Fruit fly (Drosophila melanogaster) whole organism, adult: ENCODE measurements around the gene CheB38a.
A peak's percentile ranks its signal among the peaks of the same experiment; 100 is the strongest.

Experiments
- CG11617 ChIP-seq: fragments of 200-800 bp; sonication (Bioruptor generic); optimal IDR thresholded peaks from 2 replicates; lab custom pipeline; 2017; ENCODE audit warnings: mild to moderate bottlenecking, missing biosample characterization, missing genetic modification reagents, missing genetic modification characterization
- CG12768 ChIP-seq: fragments of 200-800 bp; sonication (Bioruptor generic); optimal IDR thresholded peaks from 2 replicates; lab custom pipeline; 2017; ENCODE audit warnings: missing biosample characterization, missing genetic modification characterization, mild to moderate bottlenecking, moderate library complexity, missing genetic modification reagents
- CG14711 ChIP-seq: fragments of 200-800 bp; sonication (Bioruptor generic); optimal IDR thresholded peaks from 2 replicates; lab custom pipeline; 2018; ENCODE audit warnings: missing biosample characterization, mild to moderate bottlenecking, missing genetic modification characterization, moderate library complexity
- CG1620 ChIP-seq: fragments of 200-800 bp; sonication (Bioruptor generic); optimal IDR thresholded peaks from 2 replicates; lab custom pipeline; 2016; ENCODE audit warnings: missing biosample characterization, missing genetic modification characterization
- CG33017 ChIP-seq: fragments of 200-800 bp; sonication (Bioruptor generic); optimal IDR thresholded peaks from 2 replicates; lab custom pipeline; 2018; ENCODE audit warnings: missing biosample characterization, mild to moderate bottlenecking, missing genetic modification characterization, moderate library complexity
- CG5204 ChIP-seq: fragments of 200-800 bp; sonication (Bioruptor generic); optimal IDR thresholded peaks from 2 replicates; lab custom pipeline; 2016; ENCODE audit warnings: missing biosample characterization, missing genetic modification characterization
- CG7045 ChIP-seq: fragments of 200-800 bp; sonication (Bioruptor generic); optimal IDR thresholded peaks from 2 replicates; lab custom pipeline; 2017; ENCODE audit warnings: missing biosample characterization, mild to moderate bottlenecking, missing genetic modification characterization
- CG7101 ChIP-seq: fragments of 200-800 bp; sonication (Bioruptor generic); optimal IDR thresholded peaks from 2 replicates; lab custom pipeline; 2018; ENCODE audit warnings: missing biosample characterization, mild to moderate bottlenecking, missing genetic modification characterization, moderate library complexity
- Clk ChIP-seq: fragments of 200-800 bp; sonication (Bioruptor generic); optimal IDR thresholded peaks from 2 replicates; lab custom pipeline; 2017; ENCODE audit warnings: missing biosample characterization, missing genetic modification characterization
- Crg-1 ChIP-seq: fragments of 200-800 bp; sonication (Bioruptor generic); optimal IDR thresholded peaks from 2 replicates; lab custom pipeline; 2016; ENCODE audit warnings: missing biosample characterization, missing genetic modification characterization
- Hr96 ChIP-seq: fragments of 200-800 bp; sonication (Bioruptor generic); optimal IDR thresholded peaks from 2 replicates; lab custom pipeline; 2016; ENCODE audit warnings: missing biosample characterization, missing genetic modification characterization
- Mnt ChIP-seq: fragments of 200-800 bp; sonication (Bioruptor generic); optimal IDR thresholded peaks from 2 replicates; lab custom pipeline; 2016; ENCODE audit warnings: missing biosample characterization, mild to moderate bottlenecking, missing genetic modification characterization
- bab1 ChIP-seq: fragments of 200-800 bp; sonication (Bioruptor generic); optimal IDR thresholded peaks from 3 replicates; lab custom pipeline; 2019; ENCODE audit warnings: missing biosample characterization, mild to moderate bottlenecking, missing genetic modification characterization, moderate library complexity
- cic ChIP-seq: fragments of 200-800 bp; sonication (Bioruptor generic); optimal IDR thresholded peaks from 2 replicates; lab custom pipeline; 2017; ENCODE audit warnings: missing biosample characterization, mild to moderate bottlenecking, missing genetic modification characterization, moderate library complexity
- cnc ChIP-seq, 2 experiments: fragments of >200 bp; optimal IDR thresholded peaks; 2 replicates each; lab custom pipeline; 2017
- kay ChIP-seq: fragments of 200-800 bp; sonication (Bioruptor generic); peaks from one replicate; lab custom pipeline; 2016; ENCODE audit warnings: missing biosample characterization, missing genetic modification characterization, borderline replicate concordance
- ovo ChIP-seq: fragments of 200-800 bp; sonication (Bioruptor generic); optimal IDR thresholded peaks from 2 replicates; lab custom pipeline; 2016; ENCODE audit warnings: missing biosample characterization, missing genetic modification characterization
- pad ChIP-seq: fragments of 200-800 bp; sonication (Bioruptor generic); optimal IDR thresholded peaks from 3 replicates; lab custom pipeline; 2017; ENCODE audit warnings: missing biosample characterization, missing genetic modification characterization, mild to moderate bottlenecking, moderate library complexity, missing genetic modification reagents
- tj ChIP-seq: fragments of 200-800 bp; sonication (Bioruptor generic); optimal IDR thresholded peaks from 3 replicates; lab custom pipeline; 2017; ENCODE audit warnings: missing biosample characterization, mild to moderate bottlenecking, missing genetic modification characterization, moderate library complexity
- toe ChIP-seq: fragments of 200-800 bp; sonication (Bioruptor generic); optimal IDR thresholded peaks from 2 replicates; lab custom pipeline; 2016; ENCODE audit warnings: missing biosample characterization, missing genetic modification characterization

CheB38a gene

DNA sequence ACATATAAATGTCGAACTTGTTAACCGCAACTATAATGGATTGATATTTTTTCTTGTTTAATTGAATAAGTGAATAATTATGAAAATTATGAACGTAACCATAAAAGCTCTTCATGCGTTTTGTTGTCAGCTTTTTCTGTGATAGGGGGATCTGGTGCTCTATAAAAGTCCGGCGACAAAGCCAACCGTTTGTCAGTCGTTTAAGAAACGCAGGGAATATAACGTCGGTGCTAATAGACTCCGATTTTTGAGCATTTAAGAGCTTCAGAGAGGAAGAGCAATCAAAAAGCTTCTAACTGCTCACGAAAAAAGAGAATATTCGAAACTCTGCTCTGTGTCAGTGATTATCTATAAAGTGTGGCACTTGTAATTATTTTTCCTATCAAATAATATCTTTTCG is 12.7 kb upstream of the CheB38a start, which contains the start of gene CG31674:
TSS of gene CG31674 (plus strand) at position 203 of the 400 bp plus-strand sequence.
- TF ChIP-seq CG33017 (tag; lab: Kevin White, UChicago) (peak; percentile 25), cic (GFP tag; lab: Kevin White, UChicago) (peak; percentile 55), CG12768 (GFP tag; lab: Kevin White, UChicago) (no peak), CG1620 (peak; percentile 4), bab1 (GFP tag; lab: Kevin White, UChicago) (peak; percentile 72), Mnt (peak; percentile 35), cnc (optimal IDR thresholded peaks at IDR 0.05; lab: Kevin White, UChicago) (no peak), tj (peak; percentile 1)

DNA sequence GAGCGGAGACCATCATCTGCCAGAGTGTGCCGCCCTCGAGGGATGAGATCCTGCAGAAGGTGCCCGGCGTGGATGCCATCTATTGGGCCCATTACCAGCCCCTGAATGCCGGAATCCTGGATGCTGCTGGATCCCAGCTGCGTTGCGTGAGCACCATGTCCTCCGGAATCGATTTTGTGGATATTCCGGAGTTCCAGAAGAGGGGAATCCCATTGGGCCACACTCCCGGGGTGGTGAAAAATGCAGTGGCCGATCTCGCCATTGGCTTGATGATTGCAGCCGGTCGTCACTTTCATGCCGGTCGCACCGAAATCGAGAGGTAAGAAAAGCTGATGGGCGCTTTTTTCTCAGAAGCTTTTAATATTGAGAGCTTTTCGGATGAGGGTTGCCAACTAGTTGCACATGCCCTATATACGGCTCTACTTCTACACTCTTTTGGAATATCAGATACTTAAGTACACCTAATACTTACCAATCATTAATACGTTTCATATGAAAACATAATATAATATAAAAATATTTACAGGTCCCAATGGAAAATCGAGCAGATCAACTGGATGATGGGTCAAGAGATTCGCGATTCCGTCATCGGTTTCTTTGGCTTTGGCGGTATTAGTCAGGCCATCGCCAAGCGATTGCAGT is 11.5 kb upstream of the CheB38a start:
- TF ChIP-seq tj (peak; percentile 45), Clk (GFP tag; lab: Kevin White, UChicago) (no peak), CG33017 (tag; lab: Kevin White, UChicago) (peak; percentile 16), Mnt (peak; percentile 7), ovo (peak; percentile 9), CG7101 (tag; lab: Kevin White, UChicago) (peak; percentile 22), cic (GFP tag; lab: Kevin White, UChicago) (peak; percentile 24), CG14711 (peak; percentile 93), CG7045 (GFP tag; lab: Kevin White, UChicago) (no peak), bab1 (GFP tag; lab: Kevin White, UChicago) (peak; percentile 0), CG11617 (peak; percentile 21), pad (GFP tag; lab: Kevin White, UChicago) (peak; percentile 0), CG1620 (no peak)

DNA sequence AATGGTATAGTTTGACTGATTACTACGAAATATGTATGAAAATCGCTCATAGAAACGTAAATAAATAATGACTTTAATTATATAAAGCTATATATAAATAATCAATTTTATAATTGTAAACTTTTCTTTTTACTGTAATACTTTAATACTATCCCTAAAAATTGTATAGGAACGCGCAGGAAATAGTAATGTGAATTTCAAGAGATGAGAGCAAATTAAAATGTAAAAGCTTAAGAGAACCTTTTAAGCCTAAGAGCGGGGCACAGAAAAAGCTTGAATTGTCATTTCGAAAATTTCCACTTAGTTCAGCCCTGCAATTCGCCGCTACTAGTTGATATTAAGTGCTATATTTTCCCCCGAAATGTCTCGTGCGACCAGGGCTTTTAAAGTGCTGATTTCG is 11.0 kb upstream of the CheB38a start, which contains the start of gene CG31673:
TSS of gene CG31673 (plus strand) at position 301 of the 400 bp plus-strand sequence.
- TF ChIP-seq tj (no peak), CG14711 (no peak), CG7101 (tag; lab: Kevin White, UChicago) (no peak), pad (GFP tag; lab: Kevin White, UChicago) (no peak), Crg-1 (GFP tag; lab: Kevin White, UChicago) (no peak), toe (GFP tag; lab: Kevin White, UChicago) (no peak), cic (GFP tag; lab: Kevin White, UChicago) (no peak), Clk (GFP tag; lab: Kevin White, UChicago) (no peak), CG33017 (tag; lab: Kevin White, UChicago) (no peak), CG5204 (no peak), Hr96 (GFP tag; lab: Kevin White, UChicago) (no peak), bab1 (GFP tag; lab: Kevin White, UChicago) (no peak), Mnt (no peak)

DNA sequence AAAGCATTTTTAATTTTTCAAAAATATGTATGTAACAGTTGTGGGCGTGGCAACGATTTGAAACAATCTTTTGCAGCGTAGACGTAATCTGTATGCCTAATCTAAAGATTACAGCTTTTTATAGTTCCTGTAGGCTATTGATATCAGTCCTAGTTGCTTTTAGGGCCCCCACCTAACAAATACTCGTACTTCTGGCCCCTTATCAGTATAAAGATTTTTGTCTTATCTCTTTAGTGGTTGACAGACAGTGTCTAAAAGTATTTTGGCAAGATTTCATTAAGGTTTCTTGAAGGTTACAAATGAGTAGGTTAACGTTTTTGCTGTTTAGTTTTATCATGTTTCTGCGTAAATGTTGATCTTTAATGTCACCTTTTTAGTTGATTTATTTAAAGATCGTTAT is 10.4 kb upstream of the CheB38a start:
- TF ChIP-seq CG11617 (no peak), cic (GFP tag; lab: Kevin White, UChicago) (peak; percentile 55)

DNA sequence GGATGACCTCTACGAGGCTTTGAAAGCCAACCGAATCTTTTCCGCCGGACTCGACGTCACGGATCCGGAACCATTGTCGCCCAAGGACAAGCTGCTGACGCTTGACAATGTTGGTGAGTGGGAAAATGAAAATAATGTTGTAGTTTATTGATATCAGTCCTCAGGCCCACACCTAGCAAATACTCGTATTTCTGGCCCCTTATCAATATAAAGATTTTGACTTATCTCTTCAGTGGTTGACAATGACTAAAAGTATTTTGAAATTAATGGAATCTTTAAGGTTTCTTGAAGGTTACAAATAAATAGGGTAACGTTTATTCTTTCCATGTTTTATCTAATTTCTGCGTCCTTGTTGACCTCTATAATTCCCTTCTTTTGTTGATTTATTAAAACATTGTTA is 8.7 kb upstream of the CheB38a start:
- no peak for TF ChIP-seq bab1 (GFP tag; lab: Kevin White, UChicago)
- TF ChIP-seq pad (GFP tag; lab: Kevin White, UChicago): no peak
- no peak for TF ChIP-seq cic (GFP tag; lab: Kevin White, UChicago)
- TF ChIP-seq Clk (GFP tag; lab: Kevin White, UChicago): no peak
- no peak for TF ChIP-seq CG1620
- TF ChIP-seq ovo: no peak
- no peak for TF ChIP-seq kay (GFP tag; lab: Kevin White, UChicago)
- no peak for TF ChIP-seq cnc (optimal IDR thresholded peaks at IDR 0.05; lab: Kevin White, UChicago)
- TF ChIP-seq Hr96 (GFP tag; lab: Kevin White, UChicago): no peak
- TF ChIP-seq CG7045 (GFP tag; lab: Kevin White, UChicago): no peak
- no peak for TF ChIP-seq Mnt
- no peak for TF ChIP-seq CG12768 (GFP tag; lab: Kevin White, UChicago)

DNA sequence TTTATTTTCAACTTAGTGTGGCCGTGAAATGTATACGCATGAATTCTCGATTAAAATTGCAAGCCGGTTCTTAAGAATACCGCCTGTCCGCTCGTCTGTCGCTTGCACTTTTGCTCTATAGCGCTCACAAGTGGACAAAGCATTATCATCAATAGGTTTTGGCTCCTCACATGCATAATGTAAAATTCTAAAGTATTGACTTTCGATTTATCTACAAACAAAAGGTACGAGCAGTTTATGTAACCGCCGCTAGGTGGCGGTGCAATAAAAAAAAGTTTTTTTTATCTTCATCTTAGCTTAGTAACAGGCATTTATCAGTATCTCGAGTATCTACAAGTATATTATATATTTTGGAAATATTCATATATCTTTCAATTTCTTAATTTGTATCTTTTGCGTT is 7.9 kb upstream of the CheB38a start:
- peak; percentile 76 for TF ChIP-seq kay (GFP tag; lab: Kevin White, UChicago)
- TF ChIP-seq CG33017 (tag; lab: Kevin White, UChicago): no peak
- no peak for TF ChIP-seq CG14711
- TF ChIP-seq CG1620: no peak
- no peak for TF ChIP-seq CG7045 (GFP tag; lab: Kevin White, UChicago)
- TF ChIP-seq CG11617: no peak

DNA sequence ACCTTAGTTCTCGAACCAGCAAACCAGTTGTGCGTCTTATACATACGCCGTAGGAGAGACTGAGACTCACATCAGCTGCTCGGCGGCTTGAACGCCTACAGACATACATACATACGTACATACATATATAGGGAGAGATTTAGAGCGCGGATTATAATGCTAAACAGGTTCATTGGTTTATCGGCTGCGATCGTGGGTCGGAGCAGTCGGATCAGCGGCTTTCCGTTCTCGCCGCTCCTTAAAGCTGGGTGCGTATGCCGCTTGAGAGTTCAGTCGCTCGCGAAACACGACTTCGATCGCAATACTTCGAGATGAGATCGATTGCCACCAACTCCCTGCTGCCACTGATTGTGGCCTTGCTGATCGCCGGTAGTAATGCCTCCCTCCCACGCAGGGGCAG is 6.9 kb upstream of the CheB38a start:
- TF ChIP-seq kay (GFP tag; lab: Kevin White, UChicago) (peak; percentile 54), cnc (optimal IDR thresholded peaks at IDR 0.05; lab: Kevin White, UChicago) (no peak)
